Worm (Caenorhabditis elegans) whole organism, young adult: Measurements from ENCODE around the gene C14H10.3.

ENCODE experiments used
- B0035.1 ChIP-seq: sonication (generic microtip); optimal IDR thresholded peaks from 2 replicates; lab custom pipeline; 2016; ENCODE audit warnings: missing genetic modification characterization, mild to moderate bottlenecking, missing compliant biosample characterization, missing genotype, missing genetic modification reagents
- F39B2.1 ChIP-seq: fragments of 200-800 bp; sonication (Bioruptor generic); IDR thresholded peaks from 2 replicates; pipeline ENCODE4 v1.3.6; 2022; ENCODE audit warnings: missing genetic modification reagents, missing genetic modification characterization, missing compliant biosample characterization
- ama-1 ChIP-seq, 3 experiments: fragments of 150-350 bp in 1 of 3; sonication (generic microtip) in 2 of 3; optimal IDR thresholded peaks; 2 replicates each; lab custom pipeline; 2014 to 2018; ENCODE audit warnings: missing biosample characterization in 2 of 3, missing genetic modification characterization in 2 of 3, missing genetic modification reagents in 2 of 3
- aptf-2 ChIP-seq: fragments of 200-800 bp; sonication (Bioruptor generic); conservative IDR thresholded peaks from 2 replicates; pipeline ENCODE4 v1.3.6; 2022; ENCODE audit warnings: missing genetic modification reagents, missing genetic modification characterization, missing compliant biosample characterization
- dpl-1 ChIP-seq: fragments of 150-350 bp; optimal IDR thresholded peaks from 2 replicates; lab custom pipeline; 2014; ENCODE audit warnings: missing biosample characterization, missing genetic modification reagents, missing genetic modification characterization
- efl-1 ChIP-seq: fragments of 150-350 bp; optimal IDR thresholded peaks from 2 replicates; lab custom pipeline; 2014; ENCODE audit warnings: missing biosample characterization, missing genetic modification reagents, missing genetic modification characterization
- hsf-1 ChIP-seq: fragments of 200-800 bp; sonication (Bioruptor generic); IDR thresholded peaks from 2 replicates; pipeline ENCODE4 v1.3.6; 2022; ENCODE audit warnings: missing genetic modification reagents, missing genetic modification characterization, missing compliant biosample characterization
- lin-35 ChIP-seq, 3 experiments: fragments of 150-350 bp in 2 of 3; sonication (generic microtip) in 1 of 3; optimal IDR thresholded peaks; 2 replicates each; lab custom pipeline; 2014 to 2018; ENCODE audit warnings: missing biosample characterization in 3 of 3, missing genetic modification characterization in 3 of 3, missing genetic modification reagents in 3 of 3
- madf-10 ChIP-seq: sonication (generic microtip); optimal IDR thresholded peaks from 2 replicates; lab custom pipeline; 2016; ENCODE audit warnings: mild to moderate bottlenecking, missing genetic modification characterization, missing compliant biosample characterization
- nfya-2 ChIP-seq: fragments of 200-800 bp; sonication (Bioruptor generic); IDR thresholded peaks from 2 replicates; pipeline ENCODE4 v1.3.6; 2022; ENCODE audit warnings: missing genetic modification reagents, missing genetic modification characterization, missing compliant biosample characterization
- snpc-1.1 ChIP-seq: sonication (generic microtip); optimal IDR thresholded peaks from 2 replicates; lab custom pipeline; 2017; ENCODE audit warnings: missing genetic modification characterization, mild to moderate bottlenecking, missing compliant biosample characterization, antibody characterized with exemption, moderate library complexity, missing genotype, missing genetic modification reagents; ENCODE audit not compliant: insufficient read depth
- snpc-4 ChIP-seq, 5 experiments: fragments of 150-350 bp in 1 of 5; sonication (generic microtip) in 4 of 5; optimal IDR thresholded peaks; 2 replicates each; lab custom pipeline; 2014 to 2018; ENCODE audit warnings: missing genetic modification characterization in 5 of 5, missing biosample characterization in 3 of 5, antibody characterized with exemption in 2 of 5, mild to moderate bottlenecking in 2 of 5, missing compliant biosample characterization in 2 of 5, missing genotype in 2 of 5, moderate library complexity in 2 of 5, missing genetic modification reagents in 1 of 5

DNA sequence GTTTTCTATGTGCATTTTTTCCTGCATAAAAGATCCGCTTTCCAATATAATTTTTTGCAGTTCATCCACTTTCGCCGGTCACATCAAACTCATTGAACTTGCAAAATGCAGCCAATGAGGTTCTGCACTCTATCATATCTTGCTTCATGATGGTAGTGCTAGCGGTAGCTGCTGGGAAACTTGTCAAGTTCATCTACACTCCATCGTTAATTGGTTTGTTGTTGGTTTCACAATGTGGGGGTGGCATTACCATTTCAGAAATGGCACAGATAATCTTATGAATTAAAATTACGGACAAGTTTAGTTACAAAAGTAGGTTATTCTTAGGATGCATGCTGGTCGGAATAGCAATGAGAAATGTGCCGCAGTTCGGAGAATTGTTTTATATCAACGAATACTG, 46.5 kb upstream of the C14H10.3 start:
- TF ChIP-seq ama-1 (optimal IDR thresholded peaks at IDR 0.05; lab: Kevin White, UChicago) (no peak), ama-1 (GFP tag; optimal IDR thresholded peaks at IDR 0.05; lab: Kevin White, UChicago) (no peak), nfya-2 (no peak), madf-10 (tag; lab: Kevin White, UChicago) (no peak), snpc-4 (GFP tag; optimal IDR thresholded peaks at IDR 0.05; lab: Kevin White, UChicago) (no peak), snpc-4 (tag; optimal IDR thresholded peaks at IDR 0.05; lab: Kevin White, UChicago) (no peak), F39B2.1 (GFP tag; lab: Robert Waterston, UW) (no peak), B0035.1 (tag; lab: Kevin White, UChicago) (no peak), aptf-2 (GFP tag; lab: Robert Waterston, UW) (no peak), efl-1 (GFP tag; lab: Kevin White, UChicago) (no peak), lin-35 (GFP tag; optimal IDR thresholded peaks at IDR 0.05; lab: Kevin White, UChicago) (no peak), snpc-1.1 (tag; lab: Kevin White, UChicago) (no peak), dpl-1 (no peak), hsf-1 (GFP tag; lab: Robert Waterston, UW) (no peak)
